Worm (Caenorhabditis elegans): Measurements from ENCODE around the gene myrf-2.
A peak's percentile ranks its signal among the peaks of the same experiment; 100 is the strongest.

The myrf-2 gene

DNA sequence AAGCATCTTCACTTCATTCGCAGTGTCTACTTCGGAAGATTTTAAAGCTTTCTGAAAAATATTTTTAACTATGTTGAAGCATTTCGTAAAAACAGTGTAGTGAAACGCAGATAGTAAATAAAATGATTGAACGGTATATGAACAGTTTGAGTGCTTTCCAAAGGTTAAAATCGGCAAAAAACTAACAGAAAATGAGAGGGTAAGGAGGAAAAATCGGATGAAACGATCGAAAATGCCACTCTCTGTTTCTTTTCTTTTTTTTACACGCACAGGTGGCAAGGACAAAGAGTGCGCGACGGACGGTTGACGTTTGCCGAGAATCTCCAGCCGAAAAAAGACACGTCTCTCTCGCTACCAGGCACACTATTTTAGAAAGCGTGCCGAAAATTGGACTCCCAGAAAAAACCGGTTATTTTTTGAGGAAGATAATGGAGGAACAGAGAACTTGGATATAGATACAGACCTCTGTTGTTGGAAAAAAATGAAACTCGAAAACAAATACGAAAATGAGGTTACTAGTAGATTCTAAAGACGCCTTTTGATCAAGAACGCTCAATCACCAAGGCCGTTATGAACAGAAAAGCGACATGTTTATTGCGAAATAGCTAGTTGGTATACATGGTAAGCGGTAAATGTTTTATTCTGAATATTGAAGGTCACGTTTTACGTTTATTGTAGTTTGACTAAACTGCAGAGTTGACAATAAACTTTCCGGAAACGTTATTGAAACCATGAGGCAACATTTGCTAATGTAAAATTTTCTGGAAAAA, at the start of gene myrf-2:
Gene myrf-2, minus strand, starts transcription at position 51 of the 770 bp plus-strand sequence.
- TF ChIP-seq lin-13 (tag; optimal IDR thresholded peaks at IDR 0.05) (no peak), nhr-12 (tag; optimal IDR thresholded peaks at IDR 0.05) (no peak), blmp-1 (tag; optimal IDR thresholded peaks at IDR 0.05) (no peak), cnd-1 (tag; optimal IDR thresholded peaks at IDR 0.05) (no peak), drap-1 (GFP tag; optimal IDR thresholded peaks at IDR 0.05) (no peak), nhr-2 (tag; optimal IDR thresholded peaks at IDR 0.05) (no peak), sem-2 (GFP tag; optimal IDR thresholded peaks at IDR 0.05) (no peak), ceh-39 (tag; optimal IDR thresholded peaks at IDR 0.05) (no peak), mls-2 (tag; optimal IDR thresholded peaks at IDR 0.05) (no peak), snpc-4 (tag; optimal IDR thresholded peaks at IDR 0.05) (no peak), flh-1 (GFP tag; optimal IDR thresholded peaks at IDR 0.05) (no peak), ham-2 (GFP tag; optimal IDR thresholded peaks at IDR 0.05) (no peak), lin-32 (GFP tag; optimal IDR thresholded peaks at IDR 0.05) (no peak), ces-1 (GFP tag; optimal IDR thresholded peaks at IDR 0.05) (no peak), tbx-8 (GFP tag; optimal IDR thresholded peaks at IDR 0.05) (no peak), ceh-83 (GFP tag; optimal IDR thresholded peaks at IDR 0.05) (no peak), sptf-1 (tag; optimal IDR thresholded peaks at IDR 0.05) (no peak)

DNA sequence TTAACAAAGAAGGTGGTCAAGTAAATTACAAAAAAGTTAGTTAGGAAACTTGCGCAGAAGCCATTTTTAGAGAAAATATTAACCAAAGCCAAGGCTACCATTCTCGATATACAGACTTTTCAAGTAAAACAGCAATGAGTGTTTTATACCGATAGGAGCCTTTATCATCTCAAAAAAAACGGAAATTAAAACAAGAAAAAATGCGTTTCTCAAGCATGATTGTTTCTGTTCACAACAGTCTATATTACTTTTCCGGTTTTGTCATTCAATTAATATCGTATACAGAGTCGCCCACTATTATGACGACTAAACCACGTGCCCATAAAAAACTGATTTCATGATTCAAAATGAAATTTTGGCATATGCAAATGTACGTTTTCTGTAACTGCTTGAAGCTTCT, 46.8 kb upstream of the myrf-2 start, which contains the start of gene str-74:
Gene str-74, minus strand, starts transcription at position 101 of the 400 bp plus-strand sequence.
- TF ChIP-seq blmp-1 (tag; optimal IDR thresholded peaks at IDR 0.05), result no peak
- TF ChIP-seq nhr-76 (tag; optimal IDR thresholded peaks at IDR 0.05), result no peak
- TF ChIP-seq pha-4 (tag; optimal IDR thresholded peaks at IDR 0.05), result no peak
- no peak for TF ChIP-seq cnd-1 (tag; optimal IDR thresholded peaks at IDR 0.05)
- no peak for TF ChIP-seq nhr-2 (tag; optimal IDR thresholded peaks at IDR 0.05)
- no peak for TF ChIP-seq zip-8 (tag; optimal IDR thresholded peaks at IDR 0.05)
- TF ChIP-seq lin-13 (tag; optimal IDR thresholded peaks at IDR 0.05), result no peak
- no peak for TF ChIP-seq flh-1 (GFP tag; optimal IDR thresholded peaks at IDR 0.05)
- no peak for TF ChIP-seq hlh-1 (tag; optimal IDR thresholded peaks at IDR 0.05)

DNA sequence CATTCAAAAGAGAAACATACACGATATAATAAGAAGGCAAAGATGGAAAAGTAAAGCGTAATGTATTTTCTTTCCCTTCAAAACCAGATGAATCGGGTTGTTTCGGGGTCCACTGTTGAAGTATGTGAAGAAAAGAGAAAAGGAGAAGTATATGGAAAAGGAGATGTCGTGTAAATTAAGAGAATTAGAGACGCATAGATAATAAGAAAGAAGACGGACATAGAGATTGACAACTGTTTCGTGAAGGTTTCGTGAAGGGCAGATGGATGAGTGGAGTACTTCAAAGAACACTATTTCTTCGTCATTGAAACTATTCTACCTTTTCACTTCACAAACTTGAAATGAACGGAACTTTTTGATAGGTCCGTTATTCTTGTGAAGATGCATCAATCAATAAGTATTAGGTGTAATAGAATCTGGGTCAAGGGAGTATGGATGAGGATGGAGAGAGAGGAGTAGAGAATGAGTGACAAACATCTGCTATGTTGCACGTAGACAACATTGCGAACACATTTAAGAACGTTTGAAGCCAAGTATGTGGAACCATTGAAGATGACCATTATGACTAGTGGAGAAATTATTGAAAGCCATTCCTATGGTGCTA, 44.1 kb upstream of the myrf-2 start:
- peak; percentile 57 for TF ChIP-seq unc-120 (tag; optimal IDR thresholded peaks at IDR 0.05; ENCODE audit: poor library complexity, severe bottlenecking)
- peak; percentile 64 for TF ChIP-seq hlh-1 (tag; optimal IDR thresholded peaks at IDR 0.05)
- TF ChIP-seq unc-62 (GFP tag; optimal IDR thresholded peaks at IDR 0.05), result peak; percentile 84
- no peak for TF ChIP-seq sptf-1 (tag; optimal IDR thresholded peaks at IDR 0.05)
- TF ChIP-seq mab-5 (tag; optimal IDR thresholded peaks at IDR 0.05), result peak; percentile 15
- TF ChIP-seq nhr-2 (tag; optimal IDR thresholded peaks at IDR 0.05), result no peak

DNA sequence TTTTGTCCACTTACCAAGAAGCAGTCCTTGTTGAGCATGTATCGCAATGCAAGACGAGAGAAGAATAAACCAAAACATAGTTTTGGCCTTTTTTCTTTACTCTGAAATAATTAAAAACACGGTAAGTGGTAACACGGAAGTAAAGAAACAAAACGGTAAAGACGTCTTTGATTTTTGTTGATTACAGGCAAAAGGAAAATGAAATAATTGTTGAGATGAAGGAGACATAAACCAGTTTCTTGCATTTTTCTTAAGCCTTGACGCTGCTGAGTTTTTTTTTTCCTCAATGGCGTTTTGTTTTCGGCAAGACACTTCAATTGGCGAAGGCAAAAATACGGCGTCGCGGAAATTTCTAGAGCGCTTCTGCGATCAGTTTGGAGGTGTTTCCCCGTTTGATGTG, 42.7 kb upstream of the myrf-2 start, which contains the start of gene zipt-13:
Gene zipt-13, minus strand, starts transcription at position 101 of the 400 bp plus-strand sequence.
- TF ChIP-seq drap-1 (GFP tag; optimal IDR thresholded peaks at IDR 0.05), result no peak
- no peak for TF ChIP-seq unc-62 (GFP tag; optimal IDR thresholded peaks at IDR 0.05)
- TF ChIP-seq nhr-237 (tag; optimal IDR thresholded peaks at IDR 0.05), result no peak
- no peak for TF ChIP-seq ham-2 (GFP tag; optimal IDR thresholded peaks at IDR 0.05)
- TF ChIP-seq ztf-11 (tag; optimal IDR thresholded peaks at IDR 0.05), result no peak
- TF ChIP-seq mab-5 (tag; optimal IDR thresholded peaks at IDR 0.05), result no peak
- TF ChIP-seq blmp-1 (tag; optimal IDR thresholded peaks at IDR 0.05), result no peak
- no peak for TF ChIP-seq nhr-28 (tag; optimal IDR thresholded peaks at IDR 0.05)
- no peak for TF ChIP-seq elt-1 (tag; optimal IDR thresholded peaks at IDR 0.05; ENCODE audit: borderline replicate concordance, insufficient read depth)
- no peak for TF ChIP-seq ceh-83 (GFP tag; optimal IDR thresholded peaks at IDR 0.05)
- TF ChIP-seq bed-3 (GFP tag; optimal IDR thresholded peaks at IDR 0.05), result no peak
- no peak for TF ChIP-seq flh-1 (GFP tag; optimal IDR thresholded peaks at IDR 0.05)
- TF ChIP-seq ceh-43 (GFP tag; optimal IDR thresholded peaks at IDR 0.05), result no peak

DNA sequence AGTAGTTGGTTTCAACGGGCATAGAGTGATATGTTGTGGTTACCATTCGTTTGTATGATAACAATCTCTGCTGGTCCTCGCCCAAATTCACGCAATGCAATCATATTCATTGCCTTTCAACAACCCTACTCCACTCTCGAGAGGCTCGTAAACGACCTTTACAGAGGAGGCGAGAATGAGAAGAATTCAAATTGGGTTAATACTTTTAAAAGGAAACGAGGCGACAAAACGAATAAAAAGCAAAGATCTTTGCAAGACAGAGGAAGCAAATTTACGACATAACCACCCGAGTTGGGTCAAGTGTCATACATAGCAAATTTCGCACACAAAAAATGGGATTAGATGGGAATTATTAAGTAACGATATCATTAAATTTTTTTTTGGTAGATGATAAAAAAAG, 38.2 kb upstream of the myrf-2 start:
- peak; percentile 37 for TF ChIP-seq ces-1 (GFP tag; optimal IDR thresholded peaks at IDR 0.05)
- no peak for TF ChIP-seq elt-1 (tag; optimal IDR thresholded peaks at IDR 0.05; ENCODE audit: borderline replicate concordance, insufficient read depth)

Measured in whole organism, mixed stage, embryonic.